Worm (Caenorhabditis elegans): ENCODE measurements around the gene C08F11.17.
A peak's percentile ranks its signal among the peaks of the same experiment; 100 is the strongest.

The C08F11.17 gene

DNA sequence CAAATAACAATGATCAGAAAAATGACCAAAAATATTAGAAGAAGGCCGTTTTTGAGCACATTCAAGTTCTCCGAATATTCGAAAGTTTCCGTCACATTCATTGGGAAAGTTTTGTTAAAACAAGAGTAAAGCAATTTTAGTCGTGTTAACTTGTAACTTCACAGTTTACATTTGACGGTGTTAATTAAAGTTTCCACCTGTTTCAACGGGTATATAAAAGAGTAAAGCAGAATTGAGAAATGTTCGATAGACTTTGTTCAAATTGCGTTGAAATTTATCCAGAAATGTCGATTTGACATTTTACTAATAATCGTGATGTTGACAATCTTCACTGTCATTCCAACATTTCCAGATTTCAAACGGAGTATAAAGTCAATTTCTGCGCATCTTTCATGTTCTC is 4.3 kb downstream of the C08F11.17 start, which contains the start of gene srz-29:
Gene srz-29, minus strand, starts transcription at position 101 of the 400 bp plus-strand sequence.
- TF ChIP-seq sdz-38 (tag; optimal IDR thresholded peaks at IDR 0.05) (no peak), hrde-1 (tag; optimal IDR thresholded peaks at IDR 0.05; ENCODE audit: borderline replicate concordance) (no peak), ztf-18 (tag; optimal IDR thresholded peaks at IDR 0.05) (no peak), ceh-91 (GFP tag; IDR thresholded peaks at IDR 0.05) (no peak), atf-7 (tag; optimal IDR thresholded peaks at IDR 0.05) (no peak), nfya-2 (GFP tag; IDR thresholded peaks at IDR 0.05) (no peak), nhr-27 (tag; optimal IDR thresholded peaks at IDR 0.05) (no peak), B0261.1 (tag; optimal IDR thresholded peaks at IDR 0.05) (no peak), ztf-26 (tag; optimal IDR thresholded peaks at IDR 0.05) (no peak), lin-35 (GFP tag; optimal IDR thresholded peaks at IDR 0.05) (no peak), zim-3 (tag; optimal IDR thresholded peaks at IDR 0.05) (no peak), C17E4.6 (GFP tag; IDR thresholded peaks at IDR 0.05) (no peak), mel-28 (tag; optimal IDR thresholded peaks at IDR 0.05; ENCODE audit: borderline replicate concordance) (no peak), unc-62 (GFP tag; optimal IDR thresholded peaks at IDR 0.05) (no peak), nhr-90 (tag; optimal IDR thresholded peaks at IDR 0.05) (no peak), D2030.7 (GFP tag; IDR thresholded peaks at IDR 0.05) (no peak), dox-1 (GFP tag; IDR thresholded peaks at IDR 0.05) (no peak), F49E8.2 (tag; optimal IDR thresholded peaks at IDR 0.05; ENCODE audit: insufficient read depth) (no peak), K12H6.12 (tag; optimal IDR thresholded peaks at IDR 0.05) (no peak)

DNA sequence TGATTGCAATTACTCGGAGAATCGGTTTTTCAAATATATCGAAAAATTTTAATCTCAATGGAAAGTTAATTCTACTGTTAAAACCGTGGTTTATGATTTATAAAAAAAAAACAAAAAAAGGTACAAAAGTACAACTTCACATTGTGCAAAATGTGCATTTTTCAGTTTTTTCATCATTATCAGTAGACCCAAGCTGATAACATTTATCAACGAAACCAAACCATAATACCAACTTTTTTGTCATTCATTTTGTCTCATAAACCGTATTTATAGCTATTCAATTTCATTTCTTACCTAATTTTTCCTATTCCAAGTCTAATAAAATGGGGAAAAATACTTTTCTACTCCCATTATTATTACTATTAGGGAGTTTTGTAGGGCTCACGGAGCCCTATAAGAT is 11.1 kb downstream of the C08F11.17 start, which contains the start of gene ugt-22:
Gene ugt-22, plus strand, starts transcription at position 234 of the 400 bp plus-strand sequence.
- TF ChIP-seq nhr-80 (tag; optimal IDR thresholded peaks at IDR 0.05) (peak; percentile 50), F33H1.4 (GFP tag; IDR thresholded peaks at IDR 0.05) (no peak)

DNA sequence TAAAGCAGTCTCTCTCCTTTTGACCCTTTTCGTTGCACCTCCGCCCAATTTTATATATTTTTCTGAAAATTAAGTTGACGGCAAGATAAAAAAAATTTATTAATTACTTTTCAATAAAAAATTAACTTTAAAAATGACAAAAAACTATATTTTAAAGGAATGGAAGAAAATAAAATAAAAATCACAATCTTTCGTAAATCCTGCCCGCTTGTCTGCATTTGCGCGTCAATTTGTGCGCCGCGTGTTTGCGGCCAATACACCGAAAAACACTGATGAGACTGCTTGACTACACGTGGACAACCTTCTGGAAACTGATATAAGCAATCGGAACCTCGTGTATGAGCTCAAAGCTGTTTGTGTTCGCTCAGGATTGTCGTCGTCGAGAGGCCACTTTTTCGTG is 13.2 kb downstream of the C08F11.17 start, which contains the start of gene C08F11.7:
Gene C08F11.7, plus strand, starts transcription at position 301 of the 400 bp plus-strand sequence.
- TF ChIP-seq snpc-4 (GFP tag; optimal IDR thresholded peaks at IDR 0.05), result no peak
- peak in 1 of 4 experiments; percentile 68 for TF ChIP-seq snpc-4 (tag; optimal IDR thresholded peaks at IDR 0.05)
- no peak for TF ChIP-seq lin-40 (tag; optimal IDR thresholded peaks at IDR 0.05)

DNA sequence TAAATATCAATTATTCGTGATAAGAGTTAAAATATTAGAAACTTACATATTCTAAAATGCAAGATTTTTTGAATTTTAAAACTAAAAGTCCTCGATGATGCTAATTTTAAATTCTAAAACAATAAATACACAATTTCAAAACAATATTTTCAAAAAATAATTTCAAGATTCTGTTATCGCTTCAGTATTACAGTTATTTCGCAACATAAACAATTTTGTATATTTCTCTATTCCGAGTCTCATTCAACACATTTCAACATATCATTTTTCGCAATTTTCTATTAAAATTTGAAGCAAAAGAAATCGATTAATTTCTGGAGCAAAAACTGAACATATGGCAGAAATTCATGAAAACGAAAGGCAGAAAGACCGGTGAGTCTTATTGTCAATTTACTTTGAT is 17.0 kb downstream of the C08F11.17 start, which contains the start of gene fbxa-98:
Gene fbxa-98, plus strand, starts transcription at position 243 of the 400 bp plus-strand sequence.
- TF ChIP-seq mel-28 (tag; optimal IDR thresholded peaks at IDR 0.05; ENCODE audit: borderline replicate concordance), result no peak
- peak; percentile 81; the same call in 1 of the 2 replicates for TF ChIP-seq cebp-1 (GFP tag; IDR thresholded peaks at IDR 0.05)
- TF ChIP-seq cebp-1 (tag; optimal IDR thresholded peaks at IDR 0.05), result no peak
- TF ChIP-seq chd-7 (tag; optimal IDR thresholded peaks at IDR 0.05), result no peak
- TF ChIP-seq attf-5 (GFP tag; optimal IDR thresholded peaks at IDR 0.05), result no peak
- TF ChIP-seq bed-2 (GFP tag; IDR thresholded peaks at IDR 0.05), result no peak
- no peak for TF ChIP-seq nfya-2 (GFP tag; IDR thresholded peaks at IDR 0.05)

DNA sequence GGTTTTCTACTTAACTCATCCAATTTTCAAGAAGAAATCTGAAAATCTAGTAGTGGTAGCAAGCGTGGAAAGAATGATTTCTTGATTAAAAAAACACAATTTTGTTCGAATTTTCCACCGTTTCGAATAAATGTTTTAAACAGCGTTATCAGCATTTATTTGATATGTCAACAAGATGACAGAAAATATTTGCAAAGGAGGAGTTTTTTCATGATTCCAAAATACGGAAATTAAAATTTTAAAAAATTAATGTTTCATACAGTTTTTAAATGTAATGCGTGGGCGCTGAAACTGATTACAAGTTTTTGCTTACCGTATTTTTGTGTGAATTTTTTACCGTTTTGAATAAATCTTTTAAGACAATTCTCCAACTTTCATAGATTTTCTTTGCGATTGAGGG is 17.5 kb downstream of the C08F11.17 start:
- TF ChIP-seq chd-7 (tag; optimal IDR thresholded peaks at IDR 0.05) (no peak), ztf-22 (GFP tag; optimal IDR thresholded peaks at IDR 0.05) (no peak), bed-1 (GFP tag; IDR thresholded peaks at IDR 0.05) (no peak), him-1 (tag; optimal IDR thresholded peaks at IDR 0.05) (no peak), Y56A3A.18 (GFP tag; IDR thresholded peaks at IDR 0.05) (no peak), fkh-3 (tag; optimal IDR thresholded peaks at IDR 0.05) (no peak), C17E4.6 (GFP tag; IDR thresholded peaks at IDR 0.05) (no peak), ztf-28 (GFP tag; IDR thresholded peaks at IDR 0.05) (no peak), egl-18 (GFP tag; IDR thresholded peaks at IDR 0.05) (no peak)

Measured in whole organism, young adult.